Worm (Caenorhabditis elegans) whole organism, L1 larva: Measurements from ENCODE around the gene C07G1.15.
A peak's percentile ranks its signal among the peaks of the same experiment; 100 is the strongest.

Source experiments
- C04F5.9 ChIP-seq: sonication (generic microtip); optimal IDR thresholded peaks from 2 replicates; lab custom pipeline; 2016; ENCODE audit warnings: missing genetic modification characterization, missing compliant biosample characterization
- C16A3.4 ChIP-seq: fragments of 150-350 bp; optimal IDR thresholded peaks from 2 replicates; lab custom pipeline; 2014; ENCODE audit warnings: missing biosample characterization, missing genetic modification characterization
- F16B12.6 ChIP-seq: fragments of 150-350 bp; optimal IDR thresholded peaks from 2 replicates; lab custom pipeline; 2014; ENCODE audit warnings: missing biosample characterization, missing genetic modification characterization
- Y116A8C.19 ChIP-seq: sonication (generic microtip); optimal IDR thresholded peaks from 2 replicates; lab custom pipeline; 2016; ENCODE audit warnings: missing compliant biosample characterization, missing genetic modification characterization, borderline replicate concordance
- aha-1 ChIP-seq: fragments of 150-350 bp; optimal IDR thresholded peaks from 2 replicates; lab custom pipeline; 2014; ENCODE audit warnings: missing biosample characterization, missing genetic modification characterization
- ceh-63 ChIP-seq: fragments of 200-800 bp; sonication (Bioruptor generic); optimal IDR thresholded peaks from 2 replicates; lab custom pipeline; 2018; ENCODE audit warnings: mild to moderate bottlenecking, missing genetic modification characterization, missing compliant biosample characterization
- ceh-8 ChIP-seq: fragments of 200-800 bp; sonication (Bioruptor generic); optimal IDR thresholded peaks from 2 replicates; lab custom pipeline; 2018; ENCODE audit warnings: mild to moderate bottlenecking, missing genetic modification characterization, moderate library complexity, missing compliant biosample characterization
- ceh-82 ChIP-seq, 3 experiments: fragments of 150-350 bp in 1 of 3; sonication (generic microtip) in 2 of 3; optimal IDR thresholded peaks; 2 replicates each; lab custom pipeline; 2014 to 2017; ENCODE audit warnings: missing biosample characterization in 3 of 3, missing genetic modification characterization in 3 of 3
- ceh-88 ChIP-seq: fragments of 200-800 bp; sonication (Bioruptor generic); IDR thresholded peaks from 2 replicates; pipeline ENCODE4 v1.3.6; 2022; ENCODE audit warnings: missing genetic modification characterization, missing compliant biosample characterization
- ceh-90 ChIP-seq: sonication (generic microtip); optimal IDR thresholded peaks from 2 replicates; lab custom pipeline; 2016; ENCODE audit warnings: missing genetic modification characterization, missing compliant biosample characterization
- ces-1 ChIP-seq: fragments of 150-350 bp; optimal IDR thresholded peaks from 2 replicates; lab custom pipeline; 2014; ENCODE audit warnings: missing biosample characterization, missing genetic modification reagents, missing genetic modification characterization
- dsc-1 ChIP-seq: sonication (generic microtip); optimal IDR thresholded peaks from 2 replicates; lab custom pipeline; 2016; ENCODE audit warnings: mild to moderate bottlenecking, missing genetic modification characterization, missing compliant biosample characterization
- efl-3 ChIP-seq: fragments of 200-800 bp; sonication (Bioruptor generic); optimal IDR thresholded peaks from 2 replicates; lab custom pipeline; 2018; ENCODE audit warnings: mild to moderate bottlenecking, missing genetic modification characterization, missing compliant biosample characterization
- egl-27 ChIP-seq, 2 experiments: fragments of 150-350 bp in 1 of 2; sonication (generic microtip); optimal IDR thresholded peaks; 3 replicates each; lab custom pipeline; 2017 to 2018; ENCODE audit warnings: missing biosample characterization in 2 of 2, missing genetic modification characterization in 2 of 2, missing genetic modification reagents in 2 of 2
- elt-2 ChIP-seq: sonication (generic microtip); optimal IDR thresholded peaks from 2 replicates; lab custom pipeline; 2016; ENCODE audit warnings: missing genetic modification characterization, mild to moderate bottlenecking, inconsistent platforms, missing compliant biosample characterization, missing genetic modification reagents
- fos-1 ChIP-seq: fragments of 150-350 bp; optimal IDR thresholded peaks from 2 replicates; lab custom pipeline; 2014; ENCODE audit warnings: missing biosample characterization, missing genetic modification characterization
- grh-1 ChIP-seq: fragments of 200-800 bp; sonication (Bioruptor generic); IDR thresholded peaks from 2 replicates; pipeline ENCODE4 v1.3.6; 2022; ENCODE audit warnings: missing genetic modification reagents, missing genetic modification characterization, missing compliant biosample characterization
- hlh-17 ChIP-seq: fragments of 200-800 bp; sonication (Bioruptor generic); optimal IDR thresholded peaks from 2 replicates; lab custom pipeline; 2018; ENCODE audit warnings: missing genetic modification characterization, mild to moderate bottlenecking, missing compliant biosample characterization, moderate library complexity, borderline replicate concordance
- hlh-4 ChIP-seq: sonication (generic microtip); optimal IDR thresholded peaks from 2 replicates; lab custom pipeline; 2016; ENCODE audit warnings: mild to moderate bottlenecking, missing genetic modification characterization, missing compliant biosample characterization
- hpl-2 ChIP-seq: fragments of 150-350 bp; optimal IDR thresholded peaks from 2 replicates; lab custom pipeline; 2014; ENCODE audit warnings: missing biosample characterization, missing genetic modification reagents, missing genetic modification characterization
- irx-1 ChIP-seq: sonication (generic microtip); optimal IDR thresholded peaks from 2 replicates; lab custom pipeline; 2016; ENCODE audit warnings: missing genetic modification characterization, missing compliant biosample characterization
- isw-1 ChIP-seq: fragments of 200-800 bp; sonication (Bioruptor generic); IDR thresholded peaks from 2 replicates; pipeline ENCODE4 v1.3.6; 2022; ENCODE audit warnings: missing genetic modification characterization, missing compliant biosample characterization
- jun-1 ChIP-seq: fragments of 150-350 bp; optimal IDR thresholded peaks from 2 replicates; lab custom pipeline; 2014; ENCODE audit warnings: missing biosample characterization, missing genetic modification reagents, missing genetic modification characterization
- lin-13 ChIP-seq: fragments of 150-350 bp; optimal IDR thresholded peaks from 2 replicates; lab custom pipeline; 2014; ENCODE audit warnings: missing biosample characterization, missing genetic modification reagents, missing genetic modification characterization
- lin-15B ChIP-seq: fragments of 150-350 bp; sonication (generic microtip); optimal IDR thresholded peaks from 3 replicates; lab custom pipeline; 2014; ENCODE audit warnings: missing biosample characterization, missing genetic modification characterization
- lin-35 ChIP-seq, 2 experiments: fragments of 150-350 bp; optimal IDR thresholded peaks; 2 replicates each; lab custom pipeline; 2014; ENCODE audit warnings: missing biosample characterization in 2 of 2, missing genetic modification characterization in 2 of 2, missing genetic modification reagents in 2 of 2
- lin-39 ChIP-seq: fragments of 150-350 bp; optimal IDR thresholded peaks from 2 replicates; lab custom pipeline; 2014; ENCODE audit warnings: missing biosample characterization, missing genetic modification reagents, missing genetic modification characterization
- lir-3 ChIP-seq: sonication (generic microtip); optimal IDR thresholded peaks from 2 replicates; lab custom pipeline; 2016; ENCODE audit warnings: mild to moderate bottlenecking, missing genetic modification characterization, moderate library complexity, missing compliant biosample characterization; ENCODE audit not compliant: poor library complexity
- lsy-2 ChIP-seq, 2 experiments: fragments of 150-350 bp; optimal IDR thresholded peaks; 2 replicates each; lab custom pipeline; 2014; ENCODE audit warnings: missing biosample characterization in 2 of 2, missing genetic modification characterization in 2 of 2
- mdl-1 ChIP-seq, 2 experiments: fragments of 150-350 bp; optimal IDR thresholded peaks; 2 replicates each; lab custom pipeline; 2014 to 2017; ENCODE audit warnings: missing biosample characterization in 2 of 2, missing genetic modification characterization in 2 of 2, inconsistent platforms in 1 of 2
- mef-2 ChIP-seq: fragments of 150-350 bp; optimal IDR thresholded peaks from 2 replicates; lab custom pipeline; 2014; ENCODE audit warnings: missing biosample characterization, missing genetic modification characterization
- mep-1 ChIP-seq: fragments of 150-350 bp; optimal IDR thresholded peaks from 2 replicates; lab custom pipeline; 2014; ENCODE audit warnings: missing biosample characterization, missing genetic modification characterization
- nhr-11 ChIP-seq: fragments of 150-350 bp; optimal IDR thresholded peaks from 2 replicates; lab custom pipeline; 2014; ENCODE audit warnings: missing biosample characterization, missing genetic modification characterization
- nhr-12 ChIP-seq: sonication (generic microtip); optimal IDR thresholded peaks from 2 replicates; lab custom pipeline; 2017; ENCODE audit warnings: missing biosample characterization, missing genetic modification characterization
- nhr-47 ChIP-seq: sonication (generic microtip); optimal IDR thresholded peaks from 2 replicates; lab custom pipeline; 2016; ENCODE audit warnings: mild to moderate bottlenecking, missing genetic modification characterization, moderate library complexity, missing compliant biosample characterization
- nhr-71 ChIP-seq: sonication (generic microtip); optimal IDR thresholded peaks from 2 replicates; lab custom pipeline; 2016; ENCODE audit warnings: mild to moderate bottlenecking, missing genetic modification characterization, moderate library complexity, missing compliant biosample characterization
- nhr-76 ChIP-seq: sonication (generic microtip); optimal IDR thresholded peaks from 2 replicates; lab custom pipeline; 2017; ENCODE audit warnings: missing biosample characterization, missing genetic modification characterization
- nhr-77 ChIP-seq: fragments of 150-350 bp; optimal IDR thresholded peaks from 2 replicates; lab custom pipeline; 2014; ENCODE audit warnings: missing biosample characterization, missing genetic modification characterization
- nhr-84 ChIP-seq: sonication (generic microtip); optimal IDR thresholded peaks from 2 replicates; lab custom pipeline; 2017; ENCODE audit warnings: missing biosample characterization, missing genetic modification characterization
- nhr-85 ChIP-seq: sonication (generic microtip); peaks from one replicate; lab custom pipeline; 2016; ENCODE audit warnings: missing genetic modification characterization, inconsistent platforms, missing compliant biosample characterization
- pax-3 ChIP-seq: fragments of 200-800 bp; sonication (Bioruptor generic); optimal IDR thresholded peaks from 2 replicates; lab custom pipeline; 2018; ENCODE audit warnings: mild to moderate bottlenecking, missing genetic modification characterization, moderate library complexity, missing compliant biosample characterization
- rnt-1 ChIP-seq: sonication (generic microtip); optimal IDR thresholded peaks from 2 replicates; lab custom pipeline; 2016; ENCODE audit warnings: mild to moderate bottlenecking, missing genetic modification characterization, moderate library complexity, missing compliant biosample characterization
- sox-4 ChIP-seq: sonication (generic microtip); optimal IDR thresholded peaks from 2 replicates; lab custom pipeline; 2016; ENCODE audit warnings: missing genetic modification characterization, missing compliant biosample characterization
- swsn-7 ChIP-seq: sonication (generic microtip); optimal IDR thresholded peaks from 2 replicates; lab custom pipeline; 2016; ENCODE audit warnings: missing genetic modification characterization, missing compliant biosample characterization
- tlp-1 ChIP-seq: fragments of 150-350 bp; optimal IDR thresholded peaks from 2 replicates; lab custom pipeline; 2014; ENCODE audit warnings: missing biosample characterization, missing genetic modification characterization
- unc-130 ChIP-seq: fragments of 150-350 bp; optimal IDR thresholded peaks from 2 replicates; lab custom pipeline; 2017; ENCODE audit warnings: missing biosample characterization, missing genetic modification characterization, inconsistent platforms
- unc-98 ChIP-seq: fragments of 200-800 bp; sonication (Bioruptor generic); IDR thresholded peaks from 2 replicates; pipeline ENCODE4 v1.3.6; 2022; ENCODE audit warnings: missing genetic modification characterization, missing compliant biosample characterization
- vab-15 ChIP-seq: sonication (generic microtip); optimal IDR thresholded peaks from 2 replicates; lab custom pipeline; 2017; ENCODE audit warnings: missing genotype, mild to moderate bottlenecking, missing genetic modification characterization, missing compliant biosample characterization
- zag-1 ChIP-seq: fragments of 150-350 bp; optimal IDR thresholded peaks from 2 replicates; lab custom pipeline; 2014; ENCODE audit warnings: missing biosample characterization, missing genetic modification characterization
- zip-4 ChIP-seq: fragments of 200-800 bp; sonication (Bioruptor generic); optimal IDR thresholded peaks from 2 replicates; lab custom pipeline; 2018; ENCODE audit warnings: mild to moderate bottlenecking, missing genetic modification characterization, moderate library complexity, missing compliant biosample characterization
- ztf-11 ChIP-seq, 2 experiments: sonication (generic microtip); optimal IDR thresholded peaks; 2 replicates each; lab custom pipeline; 2016 to 2017; ENCODE audit warnings: missing genetic modification characterization in 2 of 2, missing biosample characterization in 1 of 2, missing compliant biosample characterization in 1 of 2

C07G1.15 gene

DNA sequence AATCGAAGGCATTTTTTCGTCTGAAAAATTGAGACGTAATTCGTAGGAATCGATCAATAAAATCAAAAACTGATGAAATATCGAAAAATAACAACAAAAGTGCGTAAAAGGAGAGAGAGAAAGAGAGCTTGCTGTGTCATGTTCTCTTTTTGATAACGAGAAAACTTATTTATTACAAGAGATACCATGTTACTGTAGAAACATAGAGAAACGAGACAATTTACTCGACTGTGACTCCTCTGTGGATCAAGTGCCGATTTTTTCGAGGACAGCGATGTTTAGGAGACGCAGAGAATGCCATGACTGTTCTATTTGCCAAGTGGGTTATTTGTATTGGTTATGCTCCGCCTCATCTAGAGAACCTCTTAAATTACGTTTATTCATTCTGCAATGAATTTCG is 36.2 kb upstream of the C07G1.15 start, which contains the start of gene sph-1 (continued):
- TF ChIP-seq efl-3 (no peak), grh-1 (GFP tag; lab: Robert Waterston, UW) (no peak), lin-35 (GFP tag; optimal IDR thresholded peaks at IDR 0.05; lab: Kevin White, UChicago) (peak in 1 of 2 experiments; percentile 48), vab-15 (tag; lab: Kevin White, UChicago) (no peak), ceh-90 (no peak), nhr-76 (tag; lab: Kevin White, UChicago) (no peak), fos-1 (tag; lab: Kevin White, UChicago) (peak; percentile 40), mef-2 (tag; lab: Kevin White, UChicago) (no peak), jun-1 (tag; lab: Kevin White, UChicago) (no peak), C04F5.9 (tag; lab: Kevin White, UChicago) (no peak), sox-4 (tag; lab: Kevin White, UChicago) (no peak), hlh-4 (no peak), hpl-2 (no peak), zip-4 (GFP tag; lab: Kevin White, UChicago) (no peak), lir-3 (tag; lab: Kevin White, UChicago) (no peak), lin-13 (no peak), Y116A8C.19 (no peak), tlp-1 (tag; lab: Kevin White, UChicago) (no peak), swsn-7 (tag; lab: Kevin White, UChicago) (no peak), rnt-1 (no peak), unc-98 (GFP tag; lab: Robert Waterston, UW) (no peak), C16A3.4 (tag; lab: Kevin White, UChicago) (no peak), ces-1 (GFP tag; lab: Kevin White, UChicago) (no peak), egl-27 (tag; optimal IDR thresholded peaks at IDR 0.05; lab: Kevin White, UChicago) (no peak), unc-130 (no peak), nhr-77 (peak; percentile 46), dsc-1 (tag; lab: Kevin White, UChicago) (no peak), ceh-82 (tag; optimal IDR thresholded peaks at IDR 0.05; lab: Kevin White, UChicago) (no peak), ztf-11 (tag; optimal IDR thresholded peaks at IDR 0.05; lab: Kevin White, UChicago) (no peak), irx-1 (tag; lab: Kevin White, UChicago) (no peak), nhr-85 (no peak)

DNA sequence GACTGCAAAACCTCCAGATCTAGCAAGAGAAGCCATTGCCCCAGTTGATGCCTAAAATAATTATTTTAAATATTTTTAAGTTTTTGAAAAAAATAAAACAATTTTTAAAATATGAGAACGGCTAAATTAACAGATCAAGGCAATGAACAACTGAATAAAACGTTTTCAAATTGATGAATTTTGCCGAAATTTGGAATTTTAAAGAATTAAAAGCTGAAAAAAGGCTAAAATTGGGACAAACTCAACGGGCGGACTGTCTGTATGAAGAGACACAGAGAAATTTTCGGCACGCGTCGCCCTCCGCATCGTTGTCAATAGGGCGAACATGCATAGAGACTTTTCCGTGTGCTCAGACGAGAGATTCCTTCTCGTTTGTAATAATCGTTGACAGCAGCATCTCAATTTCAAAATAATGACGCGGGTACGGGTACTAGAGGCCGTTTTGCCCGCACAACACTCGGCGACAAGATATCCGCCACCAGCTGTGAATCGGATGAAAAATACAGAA is 33.7 kb upstream of the C07G1.15 start, which contains the start of the genes isp-1 and islo-1:
isp-1 (minus strand) TSS at position 51 of the 508 bp plus-strand sequence.
islo-1 (plus strand) TSS at position 385 of the 508 bp plus-strand sequence.
- TF ChIP-seq rnt-1 = peak; percentile 56
- TF ChIP-seq jun-1 (tag; lab: Kevin White, UChicago) = no peak
- TF ChIP-seq nhr-12 (tag; lab: Kevin White, UChicago) = no peak
- peak; percentile 77 for TF ChIP-seq lin-15B
- TF ChIP-seq unc-98 (GFP tag; lab: Robert Waterston, UW) = no peak
- no peak for TF ChIP-seq aha-1
- peak; percentile 63 for TF ChIP-seq nhr-77
- no peak for TF ChIP-seq ceh-63
- peak; percentile 12 to 82 for TF ChIP-seq lsy-2 (tag; optimal IDR thresholded peaks at IDR 0.05; lab: Kevin White, UChicago)
- TF ChIP-seq nhr-11 (tag; lab: Kevin White, UChicago) = no peak
- no peak for TF ChIP-seq ceh-8 (GFP tag; lab: Kevin White, UChicago)
- peak; percentile 50 for TF ChIP-seq nhr-85
- no peak for TF ChIP-seq zip-4 (GFP tag; lab: Kevin White, UChicago)
- peak; percentile 24 for TF ChIP-seq F16B12.6 (tag; lab: Kevin White, UChicago)
- TF ChIP-seq nhr-47 (tag; lab: Kevin White, UChicago) = peak; percentile 43
- no peak for TF ChIP-seq elt-2 (tag; lab: Kevin White, UChicago)
- no peak for TF ChIP-seq fos-1 (tag; lab: Kevin White, UChicago)
- peak; percentile 60 for TF ChIP-seq nhr-71 (tag; lab: Kevin White, UChicago)
- no peak for TF ChIP-seq nhr-84
- TF ChIP-seq mep-1 (tag; lab: Kevin White, UChicago) = peak; percentile 63
- peak; percentile 8; the same call in 1 of the 2 replicates for TF ChIP-seq isw-1 (GFP tag; lab: Robert Waterston, UW)
- TF ChIP-seq ceh-88 (GFP tag; lab: Robert Waterston, UW) = no peak
- no peak for TF ChIP-seq lir-3 (tag; lab: Kevin White, UChicago)
- TF ChIP-seq mef-2 (tag; lab: Kevin White, UChicago) = no peak
- TF ChIP-seq lin-39 (tag; lab: Kevin White, UChicago) = no peak
- no peak for TF ChIP-seq efl-3
- no peak for TF ChIP-seq C04F5.9 (tag; lab: Kevin White, UChicago)
- no peak for TF ChIP-seq hlh-17 (GFP tag; lab: Kevin White, UChicago)
- TF ChIP-seq pax-3 (tag; lab: Kevin White, UChicago) = no peak
- peak in 1 of 2 experiments; percentile 73 for TF ChIP-seq mdl-1 (tag; optimal IDR thresholded peaks at IDR 0.05; lab: Kevin White, UChicago)
- no peak for TF ChIP-seq zag-1
